Fruit fly (Drosophila melanogaster) whole organism, adult: ENCODE data around the gene CG40006.
"Not testable (repeated sequence)": the region's sequence is repeated elsewhere in the genome, so short reads cannot be mapped to it uniquely, and the experiment has no call there.

Source experiments
- CG11617 ChIP-seq: fragments of 200-800 bp; sonication (Bioruptor generic); optimal IDR thresholded peaks from 2 replicates; lab custom pipeline; 2017; ENCODE audit warnings: mild to moderate bottlenecking, missing biosample characterization, missing genetic modification reagents, missing genetic modification characterization
- CG12768 ChIP-seq: fragments of 200-800 bp; sonication (Bioruptor generic); optimal IDR thresholded peaks from 2 replicates; lab custom pipeline; 2017; ENCODE audit warnings: missing biosample characterization, missing genetic modification characterization, mild to moderate bottlenecking, moderate library complexity, missing genetic modification reagents
- CG14711 ChIP-seq: fragments of 200-800 bp; sonication (Bioruptor generic); optimal IDR thresholded peaks from 2 replicates; lab custom pipeline; 2018; ENCODE audit warnings: missing biosample characterization, mild to moderate bottlenecking, missing genetic modification characterization, moderate library complexity
- CG1620 ChIP-seq: fragments of 200-800 bp; sonication (Bioruptor generic); optimal IDR thresholded peaks from 2 replicates; lab custom pipeline; 2016; ENCODE audit warnings: missing biosample characterization, missing genetic modification characterization
- CG33017 ChIP-seq: fragments of 200-800 bp; sonication (Bioruptor generic); optimal IDR thresholded peaks from 2 replicates; lab custom pipeline; 2018; ENCODE audit warnings: missing biosample characterization, mild to moderate bottlenecking, missing genetic modification characterization, moderate library complexity
- CG5204 ChIP-seq: fragments of 200-800 bp; sonication (Bioruptor generic); optimal IDR thresholded peaks from 2 replicates; lab custom pipeline; 2016; ENCODE audit warnings: missing biosample characterization, missing genetic modification characterization
- CG7045 ChIP-seq: fragments of 200-800 bp; sonication (Bioruptor generic); optimal IDR thresholded peaks from 2 replicates; lab custom pipeline; 2017; ENCODE audit warnings: missing biosample characterization, mild to moderate bottlenecking, missing genetic modification characterization
- CG7101 ChIP-seq: fragments of 200-800 bp; sonication (Bioruptor generic); optimal IDR thresholded peaks from 2 replicates; lab custom pipeline; 2018; ENCODE audit warnings: missing biosample characterization, mild to moderate bottlenecking, missing genetic modification characterization, moderate library complexity
- Clk ChIP-seq: fragments of 200-800 bp; sonication (Bioruptor generic); optimal IDR thresholded peaks from 2 replicates; lab custom pipeline; 2017; ENCODE audit warnings: missing biosample characterization, missing genetic modification characterization
- Crg-1 ChIP-seq: fragments of 200-800 bp; sonication (Bioruptor generic); optimal IDR thresholded peaks from 2 replicates; lab custom pipeline; 2016; ENCODE audit warnings: missing biosample characterization, missing genetic modification characterization
- Hr96 ChIP-seq: fragments of 200-800 bp; sonication (Bioruptor generic); optimal IDR thresholded peaks from 2 replicates; lab custom pipeline; 2016; ENCODE audit warnings: missing biosample characterization, missing genetic modification characterization
- Mnt ChIP-seq: fragments of 200-800 bp; sonication (Bioruptor generic); optimal IDR thresholded peaks from 2 replicates; lab custom pipeline; 2016; ENCODE audit warnings: missing biosample characterization, mild to moderate bottlenecking, missing genetic modification characterization
- bab1 ChIP-seq: fragments of 200-800 bp; sonication (Bioruptor generic); optimal IDR thresholded peaks from 3 replicates; lab custom pipeline; 2019; ENCODE audit warnings: missing biosample characterization, mild to moderate bottlenecking, missing genetic modification characterization, moderate library complexity
- cic ChIP-seq: fragments of 200-800 bp; sonication (Bioruptor generic); optimal IDR thresholded peaks from 2 replicates; lab custom pipeline; 2017; ENCODE audit warnings: missing biosample characterization, mild to moderate bottlenecking, missing genetic modification characterization, moderate library complexity
- cnc ChIP-seq, 2 experiments: fragments of >200 bp; optimal IDR thresholded peaks; 2 replicates each; lab custom pipeline; 2017
- kay ChIP-seq: fragments of 200-800 bp; sonication (Bioruptor generic); peaks from one replicate; lab custom pipeline; 2016; ENCODE audit warnings: missing biosample characterization, missing genetic modification characterization, borderline replicate concordance
- ovo ChIP-seq: fragments of 200-800 bp; sonication (Bioruptor generic); optimal IDR thresholded peaks from 2 replicates; lab custom pipeline; 2016; ENCODE audit warnings: missing biosample characterization, missing genetic modification characterization
- pad ChIP-seq: fragments of 200-800 bp; sonication (Bioruptor generic); optimal IDR thresholded peaks from 3 replicates; lab custom pipeline; 2017; ENCODE audit warnings: missing biosample characterization, missing genetic modification characterization, mild to moderate bottlenecking, moderate library complexity, missing genetic modification reagents
- tj ChIP-seq: fragments of 200-800 bp; sonication (Bioruptor generic); optimal IDR thresholded peaks from 3 replicates; lab custom pipeline; 2017; ENCODE audit warnings: missing biosample characterization, mild to moderate bottlenecking, missing genetic modification characterization, moderate library complexity
- toe ChIP-seq: fragments of 200-800 bp; sonication (Bioruptor generic); optimal IDR thresholded peaks from 2 replicates; lab custom pipeline; 2016; ENCODE audit warnings: missing biosample characterization, missing genetic modification characterization

Gene CG40006

dm6 chr2L:22756281-22756680, at the start of gene CG40006:
TSS of gene CG40006 (minus strand) at chr2L:22756349.
- no peak for TF ChIP-seq tj (GFP tag; lab: Kevin White, UChicago)
- TF ChIP-seq bab1 (GFP tag; lab: Kevin White, UChicago): no peak
- no peak for TF ChIP-seq CG1620 (GFP tag; lab: Kevin White, UChicago)
- no peak for TF ChIP-seq pad (GFP tag; lab: Kevin White, UChicago)
- no peak for TF ChIP-seq CG5204 (GFP tag; lab: Kevin White, UChicago)
- TF ChIP-seq CG7045: no peak
- no peak for TF ChIP-seq toe (GFP tag; lab: Kevin White, UChicago)
- no peak for TF ChIP-seq CG7101 (tag; lab: Kevin White, UChicago)
- TF ChIP-seq Mnt (GFP tag; lab: Kevin White, UChicago): no peak
- TF ChIP-seq Hr96: no peak
- no peak for TF ChIP-seq cic (GFP tag; lab: Kevin White, UChicago)

dm6 chr2L:22798269-22798668, 42.1 kb upstream of the CG40006 start, which contains the start of gene CG40439:
TSS of gene CG40439 (minus strand) at chr2L:22798276.
- not testable (repeated sequence) for TF ChIP-seq Hr96; Mnt (GFP tag; lab: Kevin White, UChicago); pad (GFP tag; lab: Kevin White, UChicago)

dm6 chr2L:22758159-22758558, 2.0 kb upstream of the CG40006 start:
- TF ChIP-seq CG1620 (GFP tag; lab: Kevin White, UChicago) (no peak), Mnt (GFP tag; lab: Kevin White, UChicago) (no peak), ovo (GFP tag; lab: Kevin White, UChicago) (no peak), cic (GFP tag; lab: Kevin White, UChicago) (no peak), pad (GFP tag; lab: Kevin White, UChicago) (no peak)

- TF ChIP-seq Clk (GFP tag; lab: Kevin White, UChicago) (no peak), Mnt (GFP tag; lab: Kevin White, UChicago) (no peak), CG33017 (tag; lab: Kevin White, UChicago) (no peak)
These were observed 19.1 kb downstream of the CG40006 start for dm6 chr2L:22736999-22737398.

dm6 chr2L:22578920-22579548, 177.1 kb downstream of the CG40006 start, which contains the start of gene Slmap:
TSS of gene Slmap (plus strand) at chr2L:22579072.
- TF ChIP-seq pad (GFP tag; lab: Kevin White, UChicago) (no peak), kay (GFP tag; lab: Kevin White, UChicago) (peak; percentile 58)

dm6 chr2L:22577875-22578274, 178.3 kb downstream of the CG40006 start:
- TF ChIP-seq CG33017 (tag; lab: Kevin White, UChicago) (no peak), CG5204 (GFP tag; lab: Kevin White, UChicago) (no peak), Hr96 (no peak), pad (GFP tag; lab: Kevin White, UChicago) (no peak), CG7101 (tag; lab: Kevin White, UChicago) (no peak), CG14711 (tag; lab: Kevin White, UChicago) (no peak), bab1 (GFP tag; lab: Kevin White, UChicago) (no peak), CG1620 (GFP tag; lab: Kevin White, UChicago) (no peak), Mnt (GFP tag; lab: Kevin White, UChicago) (no peak), CG11617 (GFP tag; lab: Kevin White, UChicago) (no peak), kay (GFP tag; lab: Kevin White, UChicago) (no peak)

- TF ChIP-seq toe (GFP tag; lab: Kevin White, UChicago) (no peak), Hr96 (no peak), pad (GFP tag; lab: Kevin White, UChicago) (no peak), bab1 (GFP tag; lab: Kevin White, UChicago) (no peak), CG5204 (GFP tag; lab: Kevin White, UChicago) (no peak), CG7045 (no peak), CG14711 (tag; lab: Kevin White, UChicago) (no peak), Mnt (GFP tag; lab: Kevin White, UChicago) (no peak), cic (GFP tag; lab: Kevin White, UChicago) (no peak), CG7101 (tag; lab: Kevin White, UChicago) (no peak), kay (GFP tag; lab: Kevin White, UChicago) (no peak), CG1620 (GFP tag; lab: Kevin White, UChicago) (no peak), CG12768 (GFP tag; lab: Kevin White, UChicago) (no peak), Clk (GFP tag; lab: Kevin White, UChicago) (no peak), cnc (optimal IDR thresholded peaks at IDR 0.05; lab: Kevin White, UChicago) (no peak), CG11617 (GFP tag; lab: Kevin White, UChicago) (no peak), tj (GFP tag; lab: Kevin White, UChicago) (no peak), ovo (GFP tag; lab: Kevin White, UChicago) (no peak), CG33017 (tag; lab: Kevin White, UChicago) (no peak), Crg-1 (GFP tag; lab: Kevin White, UChicago) (no peak)
These were observed 180.8 kb downstream of the CG40006 start for dm6 chr2L:22575346-22575745.
